Worm (Caenorhabditis elegans): Measurements from ENCODE around the gene npax-4.

DNA sequence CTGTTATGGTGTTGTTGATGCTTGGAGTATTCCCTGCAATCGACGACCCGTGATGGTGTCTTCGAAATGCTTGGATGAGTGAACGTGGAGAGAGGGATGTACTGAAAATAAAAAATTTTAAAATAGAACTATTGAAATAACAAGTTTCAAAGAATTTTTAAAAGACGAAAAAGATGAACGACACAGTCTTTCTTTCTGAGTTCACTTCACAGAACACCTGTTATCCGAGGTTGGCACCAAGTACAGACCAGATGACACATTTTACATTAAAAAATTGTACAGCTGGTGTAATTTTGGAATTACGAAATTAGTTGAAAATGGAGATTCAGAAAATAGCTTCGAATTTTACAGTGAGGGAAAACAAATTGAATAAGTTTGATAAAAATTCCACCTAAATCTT is 39.1 kb upstream of the npax-4 start, which contains the start of gene rap-1:
- TF ChIP-seq tab-1 (GFP tag; IDR thresholded peaks at IDR 0.05) (no peak), flt-1 (GFP tag; IDR thresholded peaks at IDR 0.05) (no peak), T22C8.4 (GFP tag; IDR thresholded peaks at IDR 0.05) (no peak)
